Fruit fly (Drosophila melanogaster) whole organism, wandering third instar larva: ENCODE results near the gene CG16813.

Experiments used
- Abd-B ChIP-seq: fragments of >200 bp; optimal IDR thresholded peaks from 2 replicates; lab custom pipeline; 2017; ENCODE audit warnings: missing biosample characterization, missing genetic modification characterization
- HLH106 ChIP-seq: fragments of 200-800 bp; optimal IDR thresholded peaks from 3 replicates; lab custom pipeline; 2019; ENCODE audit warnings: missing biosample characterization, mild to moderate bottlenecking, missing genetic modification characterization, moderate library complexity
- N ChIP-seq: fragments of >200 bp; optimal IDR thresholded peaks from 2 replicates; lab custom pipeline; 2018; ENCODE audit warnings: missing biosample characterization, missing external identifiers, missing genetic modification characterization
- dl ChIP-seq, 2 experiments: fragments of 175-275, 200-275 bp in 1 of 2; fragments of 200-275 bp in 1 of 2; sonication (Bioruptor generic); optimal IDR thresholded peaks; lab custom pipeline; 2018; ENCODE audit warnings: mild to moderate bottlenecking in 2 of 2, missing biosample characterization in 2 of 2, missing genetic modification characterization in 2 of 2, moderate library complexity in 2 of 2; ENCODE audit not compliant: partially characterized antibody in 2 of 2, insufficient read depth in 1 of 2
- h ChIP-seq: fragments of 200-800 bp; sonication (Bioruptor generic); optimal IDR thresholded peaks from 3 replicates; lab custom pipeline; 2016; ENCODE audit warnings: missing biosample characterization, mild to moderate bottlenecking, missing genetic modification characterization
- lola ChIP-seq: fragments of >200 bp; optimal IDR thresholded peaks from 2 replicates; lab custom pipeline; 2017; ENCODE audit warnings: missing biosample characterization, missing genetic modification characterization
- sage ChIP-seq: fragments of 200-800 bp; sonication (Bioruptor generic); optimal IDR thresholded peaks from 2 replicates; lab custom pipeline; 2016; ENCODE audit warnings: missing biosample characterization, mild to moderate bottlenecking, missing genetic modification characterization
- usp ChIP-seq: fragments of >200 bp; optimal IDR thresholded peaks from 2 replicates; lab custom pipeline; 2017; ENCODE audit warnings: missing biosample characterization, missing genetic modification characterization

dm6 chr2L:13244759-13245308, 17.5 kb downstream of the CG16813 start:
- TF ChIP-seq HLH106 (tag; lab: Kevin White, UChicago) = no peak
- TF ChIP-seq usp (GFP tag; lab: Kevin White, UChicago) = no peak
- TF ChIP-seq lola (GFP tag; lab: Kevin White, UChicago) = no peak
- no peak for TF ChIP-seq Abd-B (GFP tag; lab: Kevin White, UChicago)
- no peak for TF ChIP-seq sage (GFP tag; lab: Kevin White, UChicago)
- no peak for TF ChIP-seq h (GFP tag; lab: Kevin White, UChicago)
- TF ChIP-seq N = no peak
- no peak for TF ChIP-seq dl (GFP tag; optimal IDR thresholded peaks at IDR 0.05; lab: Kevin White, UChicago; ENCODE audit: insufficient read depth in 1 of 2, partially characterized antibody in 2 of 2)
